Worm (Caenorhabditis elegans) whole organism, L1 larva: ENCODE data around the gene decr-1.3.

ENCODE experiments used
- alr-1 ChIP-seq: fragments of 200-800 bp; sonication (Bioruptor generic); optimal IDR thresholded peaks from 2 replicates; lab custom pipeline; 2018; ENCODE audit warnings: borderline replicate concordance, mild to moderate bottlenecking, missing genetic modification characterization, missing compliant biosample characterization
- ama-1 ChIP-seq: fragments of 150-350 bp; optimal IDR thresholded peaks from 2 replicates; lab custom pipeline; 2014
- dsc-1 ChIP-seq: sonication (generic microtip); optimal IDR thresholded peaks from 2 replicates; lab custom pipeline; 2016; ENCODE audit warnings: mild to moderate bottlenecking, missing genetic modification characterization, missing compliant biosample characterization
- efl-3 ChIP-seq: fragments of 200-800 bp; sonication (Bioruptor generic); optimal IDR thresholded peaks from 2 replicates; lab custom pipeline; 2018; ENCODE audit warnings: mild to moderate bottlenecking, missing genetic modification characterization, missing compliant biosample characterization
- lin-39 ChIP-seq: fragments of 150-350 bp; optimal IDR thresholded peaks from 2 replicates; lab custom pipeline; 2014; ENCODE audit warnings: missing biosample characterization, missing genetic modification reagents, missing genetic modification characterization
- nhr-12 ChIP-seq: sonication (generic microtip); optimal IDR thresholded peaks from 2 replicates; lab custom pipeline; 2017; ENCODE audit warnings: missing biosample characterization, missing genetic modification characterization
- nhr-28 ChIP-seq: fragments of 150-350 bp; optimal IDR thresholded peaks from 2 replicates; lab custom pipeline; 2014; ENCODE audit warnings: missing biosample characterization, missing genetic modification characterization
- nhr-47 ChIP-seq: sonication (generic microtip); optimal IDR thresholded peaks from 2 replicates; lab custom pipeline; 2016; ENCODE audit warnings: mild to moderate bottlenecking, missing genetic modification characterization, moderate library complexity, missing compliant biosample characterization
- nhr-76 ChIP-seq: sonication (generic microtip); optimal IDR thresholded peaks from 2 replicates; lab custom pipeline; 2017; ENCODE audit warnings: missing biosample characterization, missing genetic modification characterization
- snpc-4 ChIP-seq: fragments of 150-350 bp; optimal IDR thresholded peaks from 2 replicates; lab custom pipeline; 2014; ENCODE audit warnings: missing biosample characterization, missing genetic modification characterization
- vab-15 ChIP-seq: sonication (generic microtip); optimal IDR thresholded peaks from 2 replicates; lab custom pipeline; 2017; ENCODE audit warnings: missing genotype, mild to moderate bottlenecking, missing genetic modification characterization, missing compliant biosample characterization
- xbp-1 ChIP-seq: sonication (generic microtip); optimal IDR thresholded peaks from 2 replicates; lab custom pipeline; 2016; ENCODE audit warnings: missing genetic modification characterization, missing compliant biosample characterization
- ztf-11 ChIP-seq, 2 experiments: sonication (generic microtip); optimal IDR thresholded peaks; 2 replicates each; lab custom pipeline; 2016 to 2017; ENCODE audit warnings: missing genetic modification characterization in 2 of 2, missing biosample characterization in 1 of 2, missing compliant biosample characterization in 1 of 2

ce11 chrII:8193922-8194321 is 20.6 kb upstream of the decr-1.3 start:
- TF ChIP-seq alr-1 (tag; lab: Kevin White, UChicago) (no peak), dsc-1 (tag; lab: Kevin White, UChicago) (no peak), nhr-76 (tag; lab: Kevin White, UChicago) (no peak), ztf-11 (tag; optimal IDR thresholded peaks at IDR 0.05; lab: Kevin White, UChicago) (no peak), snpc-4 (no peak), ama-1 (lab: Kevin White, UChicago) (no peak), lin-39 (no peak), nhr-12 (tag; lab: Kevin White, UChicago) (no peak), efl-3 (GFP tag; lab: Kevin White, UChicago) (no peak), xbp-1 (no peak), nhr-28 (tag; lab: Kevin White, UChicago) (no peak), nhr-47 (tag; lab: Kevin White, UChicago) (no peak), vab-15 (tag; lab: Kevin White, UChicago) (no peak)
